Worm (Caenorhabditis elegans) whole organism, young adult: ENCODE results near the gene sru-38.

Source experiments
- B0019.2 ChIP-seq: fragments of 200-800 bp; sonication (Bioruptor generic); conservative IDR thresholded peaks from 2 replicates; pipeline ENCODE4 v1.3.6; 2022; ENCODE audit warnings: missing genetic modification reagents, missing genetic modification characterization, missing compliant biosample characterization
- B0336.3 ChIP-seq: fragments of 200-800 bp; sonication (Bioruptor generic); IDR thresholded peaks from 2 replicates; pipeline ENCODE4 v1.3.6; 2022; ENCODE audit warnings: missing genetic modification characterization, missing compliant biosample characterization
- D2030.7 ChIP-seq: fragments of 200-800 bp; sonication (Bioruptor generic); IDR thresholded peaks from 2 replicates; pipeline ENCODE4 v1.3.6; 2022; ENCODE audit warnings: missing genetic modification reagents, missing genetic modification characterization, missing compliant biosample characterization
- F10E7.11 ChIP-seq: sonication (generic microtip); optimal IDR thresholded peaks from 2 replicates; lab custom pipeline; 2017; ENCODE audit warnings: mild to moderate bottlenecking, missing genetic modification characterization, moderate library complexity, missing compliant biosample characterization
- F33H1.4 ChIP-seq: fragments of 200-800 bp; sonication (Bioruptor generic); IDR thresholded peaks from 2 replicates; pipeline ENCODE4 v1.3.6; 2022; ENCODE audit warnings: missing genetic modification reagents, missing genetic modification characterization, missing compliant biosample characterization
- F37B4.10 ChIP-seq: fragments of 200-800 bp; sonication (Bioruptor generic); IDR thresholded peaks from 2 replicates; pipeline ENCODE4 v1.3.6; 2022; ENCODE audit warnings: missing genetic modification characterization, missing compliant biosample characterization
- F52B5.7 ChIP-seq: sonication (generic microtip); optimal IDR thresholded peaks from 2 replicates; lab custom pipeline; 2016; ENCODE audit warnings: mild to moderate bottlenecking, missing genetic modification characterization, missing compliant biosample characterization
- T26A5.8 ChIP-seq: sonication (generic microtip); optimal IDR thresholded peaks from 2 replicates; lab custom pipeline; 2016; ENCODE audit warnings: missing genetic modification characterization, missing compliant biosample characterization
- Y53F4B.3 ChIP-seq: fragments of 200-800 bp; sonication (Bioruptor generic); IDR thresholded peaks from 2 replicates; pipeline ENCODE4 v1.3.6; 2022; ENCODE audit warnings: missing genetic modification reagents, missing genetic modification characterization, missing compliant biosample characterization
- Y53G8AR.9 ChIP-seq: fragments of 200-800 bp; sonication (Bioruptor generic); conservative IDR thresholded peaks from 2 replicates; pipeline ENCODE4 v1.3.6; 2022; ENCODE audit warnings: missing genetic modification reagents, missing genetic modification characterization, missing compliant biosample characterization
- ama-1 ChIP-seq, 3 experiments: fragments of 150-350 bp in 1 of 3; sonication (generic microtip) in 2 of 3; optimal IDR thresholded peaks; 2 replicates each; lab custom pipeline; 2014 to 2018; ENCODE audit warnings: missing biosample characterization in 2 of 3, missing genetic modification characterization in 2 of 3, missing genetic modification reagents in 2 of 3
- aptf-3 ChIP-seq: fragments of 200-800 bp; sonication (Bioruptor generic); IDR thresholded peaks from 2 replicates; pipeline ENCODE4 v1.3.6; 2022; ENCODE audit warnings: missing genetic modification characterization, missing compliant biosample characterization
- attf-3 ChIP-seq: fragments of 200-800 bp; sonication (Bioruptor generic); conservative IDR thresholded peaks from 2 replicates; pipeline ENCODE4 v1.3.6; 2022; ENCODE audit warnings: missing genetic modification reagents, missing genetic modification characterization, missing compliant biosample characterization
- attf-5 ChIP-seq: fragments of 200-800 bp; sonication (Bioruptor generic); optimal IDR thresholded peaks from 2 replicates; lab custom pipeline; 2018; ENCODE audit warnings: mild to moderate bottlenecking, missing genetic modification characterization, missing compliant biosample characterization
- ccch-3 ChIP-seq: fragments of 200-800 bp; sonication (Bioruptor generic); optimal IDR thresholded peaks from 2 replicates; lab custom pipeline; 2018; ENCODE audit warnings: mild to moderate bottlenecking, missing genetic modification characterization, missing compliant biosample characterization
- ceh-58 ChIP-seq: fragments of 200-800 bp; sonication (Bioruptor generic); IDR thresholded peaks from 2 replicates; pipeline ENCODE4 v1.3.6; 2022; ENCODE audit warnings: missing genetic modification characterization, missing compliant biosample characterization
- chd-7 ChIP-seq: sonication (generic microtip); optimal IDR thresholded peaks from 2 replicates; lab custom pipeline; 2016; ENCODE audit warnings: mild to moderate bottlenecking, missing genetic modification characterization, moderate library complexity, missing compliant biosample characterization
- efl-1 ChIP-seq: fragments of 150-350 bp; optimal IDR thresholded peaks from 2 replicates; lab custom pipeline; 2014; ENCODE audit warnings: missing biosample characterization, missing genetic modification reagents, missing genetic modification characterization
- him-1 ChIP-seq: sonication (generic microtip); optimal IDR thresholded peaks from 2 replicates; lab custom pipeline; 2016; ENCODE audit warnings: missing genotype, missing genetic modification reagents, missing genetic modification characterization, missing compliant biosample characterization
- hlh-12 ChIP-seq: sonication (generic microtip); optimal IDR thresholded peaks from 2 replicates; lab custom pipeline; 2016; ENCODE audit warnings: missing genetic modification characterization, missing compliant biosample characterization
- lag-1 ChIP-seq: fragments of 200-800 bp; sonication (Bioruptor generic); IDR thresholded peaks from 2 replicates; pipeline ENCODE4 v1.3.6; 2022; ENCODE audit warnings: missing genetic modification reagents, missing genetic modification characterization, missing compliant biosample characterization
- let-607 ChIP-seq, 2 experiments: fragments of 200-800 bp in 1 of 2; sonication (Bioruptor generic) in 1 of 2; sonication (generic microtip) in 1 of 2; optimal IDR thresholded peaks; 2 replicates each; lab custom pipeline; 2016 to 2018; ENCODE audit warnings: mild to moderate bottlenecking in 2 of 2, missing compliant biosample characterization in 2 of 2, missing genetic modification characterization in 2 of 2, moderate library complexity in 2 of 2, missing genotype in 1 of 2
- madf-8 ChIP-seq: fragments of 200-800 bp; sonication (Bioruptor generic); conservative IDR thresholded peaks from 2 replicates; pipeline ENCODE4 v1.3.6; 2022; ENCODE audit warnings: missing genetic modification reagents, missing genetic modification characterization, missing compliant biosample characterization
- mcd-1 ChIP-seq: fragments of 200-800 bp; sonication (Bioruptor generic); IDR thresholded peaks from 2 replicates; pipeline ENCODE4 v1.3.6; 2022; ENCODE audit warnings: missing genetic modification reagents, missing genetic modification characterization, missing compliant biosample characterization
- mes-4 ChIP-seq: sonication (generic microtip); optimal IDR thresholded peaks from 2 replicates; lab custom pipeline; 2016; ENCODE audit warnings: missing genotype, missing genetic modification characterization, missing compliant biosample characterization
- nfya-1 ChIP-seq: sonication (generic microtip); optimal IDR thresholded peaks from 2 replicates; lab custom pipeline; 2017; ENCODE audit warnings: antibody characterized with exemption, missing compliant biosample characterization, missing genetic modification characterization, borderline replicate concordance; ENCODE audit not compliant: insufficient read depth
- nfya-2 ChIP-seq: fragments of 200-800 bp; sonication (Bioruptor generic); IDR thresholded peaks from 2 replicates; pipeline ENCODE4 v1.3.6; 2022; ENCODE audit warnings: missing genetic modification reagents, missing genetic modification characterization, missing compliant biosample characterization
- nhr-179 ChIP-seq: sonication (generic microtip); optimal IDR thresholded peaks from 2 replicates; lab custom pipeline; 2016; ENCODE audit warnings: mild to moderate bottlenecking, missing genetic modification characterization, missing compliant biosample characterization
- nhr-90 ChIP-seq: sonication (generic microtip); optimal IDR thresholded peaks from 2 replicates; lab custom pipeline; 2016; ENCODE audit warnings: missing genotype, mild to moderate bottlenecking, missing genetic modification characterization, missing compliant biosample characterization
- rpc-1 ChIP-seq, 2 experiments: fragments of 150-350 bp in 1 of 2; sonication (generic microtip) in 1 of 2; optimal IDR thresholded peaks; 2 replicates each; lab custom pipeline; 2014 to 2018; ENCODE audit warnings: missing biosample characterization in 1 of 2, missing genetic modification characterization in 1 of 2, missing genetic modification reagents in 1 of 2, missing genotype in 1 of 2
- snpc-1.1 ChIP-seq: sonication (generic microtip); optimal IDR thresholded peaks from 2 replicates; lab custom pipeline; 2017; ENCODE audit warnings: missing genetic modification characterization, mild to moderate bottlenecking, missing compliant biosample characterization, antibody characterized with exemption, moderate library complexity, missing genotype, missing genetic modification reagents; ENCODE audit not compliant: insufficient read depth
- snpc-4 ChIP-seq, 5 experiments: fragments of 150-350 bp in 1 of 5; sonication (generic microtip) in 4 of 5; optimal IDR thresholded peaks; 2 replicates each; lab custom pipeline; 2014 to 2018; ENCODE audit warnings: missing genetic modification characterization in 5 of 5, missing biosample characterization in 3 of 5, antibody characterized with exemption in 2 of 5, mild to moderate bottlenecking in 2 of 5, missing compliant biosample characterization in 2 of 5, missing genotype in 2 of 5, moderate library complexity in 2 of 5, missing genetic modification reagents in 1 of 5
- sptf-2 ChIP-seq: fragments of 200-800 bp; sonication (Bioruptor generic); optimal IDR thresholded peaks from 2 replicates; lab custom pipeline; 2018; ENCODE audit warnings: mild to moderate bottlenecking, missing genetic modification characterization, missing compliant biosample characterization
- tbp1 ChIP-seq: fragments of 200-800 bp; sonication (Bioruptor generic); optimal IDR thresholded peaks from 2 replicates; lab custom pipeline; 2018; ENCODE audit warnings: mild to moderate bottlenecking, missing genetic modification characterization, missing compliant biosample characterization
- unc-130 ChIP-seq: sonication (generic microtip); optimal IDR thresholded peaks from 2 replicates; lab custom pipeline; 2016; ENCODE audit warnings: missing genetic modification reagents, missing genetic modification characterization, missing compliant biosample characterization
- xnd-1 ChIP-seq: sonication (generic microtip); optimal IDR thresholded peaks from 2 replicates; lab custom pipeline; 2016; ENCODE audit warnings: missing genotype, missing genetic modification reagents, missing genetic modification characterization, missing compliant biosample characterization
- zim-3 ChIP-seq: sonication (generic microtip); optimal IDR thresholded peaks from 2 replicates; lab custom pipeline; 2017; ENCODE audit warnings: mild to moderate bottlenecking, missing genetic modification characterization, moderate library complexity, missing compliant biosample characterization

sru-38 gene

DNA sequence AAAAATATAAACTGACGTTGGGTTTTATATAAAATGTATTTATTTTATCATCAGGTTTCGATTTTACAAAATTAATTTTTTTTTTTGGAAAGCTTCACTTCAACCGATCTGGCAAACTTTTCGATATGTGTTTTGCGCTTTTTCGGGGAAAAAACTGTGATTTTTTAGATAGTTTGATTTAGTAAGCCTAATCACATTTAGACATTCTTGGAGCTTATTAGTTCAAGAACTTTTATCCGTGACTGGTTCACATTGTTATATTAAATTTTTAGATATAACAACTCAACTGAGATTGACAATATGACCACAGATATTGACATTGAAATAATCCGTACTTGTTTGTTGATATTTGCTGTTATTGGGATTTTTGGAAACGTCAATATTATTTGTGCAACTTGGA, 1.8 kb upstream of the sru-38 start, which contains the start of gene srsx-21:
Gene srsx-21 (plus strand): TSS at position 301 of the 400 bp plus-strand sequence.
- TF ChIP-seq F33H1.4 = no peak
- TF ChIP-seq Y53F4B.3 (GFP tag; lab: Robert Waterston, UW) = no peak
- no peak for TF ChIP-seq nfya-2 (GFP tag; lab: Robert Waterston, UW)
- no peak for TF ChIP-seq rpc-1 (optimal IDR thresholded peaks at IDR 0.05; lab: Kevin White, UChicago)
- no peak for TF ChIP-seq rpc-1 (tag; optimal IDR thresholded peaks at IDR 0.05; lab: Kevin White, UChicago)
- no peak for TF ChIP-seq D2030.7 (GFP tag; lab: Robert Waterston, UW)
- no peak for TF ChIP-seq ceh-58 (GFP tag; lab: Robert Waterston, UW)
- no peak for TF ChIP-seq snpc-1.1 (tag; lab: Kevin White, UChicago)
- TF ChIP-seq mcd-1 (GFP tag; lab: Robert Waterston, UW) = no peak
- no peak for TF ChIP-seq hlh-12 (tag; lab: Kevin White, UChicago)
- no peak for TF ChIP-seq nhr-90 (tag; lab: Kevin White, UChicago)
- no peak for TF ChIP-seq snpc-4 (GFP tag; optimal IDR thresholded peaks at IDR 0.05; lab: Kevin White, UChicago)
- no peak for TF ChIP-seq snpc-4 (tag; optimal IDR thresholded peaks at IDR 0.05; lab: Kevin White, UChicago)
- TF ChIP-seq xnd-1 = no peak
- TF ChIP-seq B0336.3 (GFP tag; lab: Robert Waterston, UW) = no peak
- no peak for TF ChIP-seq mes-4 (tag; lab: Kevin White, UChicago)
- no peak for TF ChIP-seq ccch-3 (GFP tag; lab: Kevin White, UChicago)
- TF ChIP-seq, all 124 proteins: peak for 0

DNA sequence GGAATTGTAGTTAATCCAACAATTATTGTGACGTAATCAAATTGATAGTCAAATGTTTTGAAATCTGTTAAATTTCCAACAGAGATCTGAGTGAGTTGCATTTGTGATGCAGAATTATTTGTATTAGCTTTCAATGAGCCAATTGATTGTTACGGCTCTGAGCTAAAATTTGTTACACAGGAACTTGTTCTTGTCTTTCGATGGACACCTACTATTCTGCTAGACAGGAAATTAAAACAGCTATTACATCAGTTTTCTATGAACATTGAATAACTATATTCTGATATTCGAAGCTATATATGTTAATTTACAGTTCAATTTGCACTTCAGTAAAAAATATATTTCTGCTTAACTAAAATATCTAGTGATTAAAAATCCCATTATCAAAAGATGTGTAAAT, 1.9 kb downstream of the sru-38 start, which contains the start of gene sru-40:
Gene sru-40 (minus strand): TSS at position 101 of the 400 bp plus-strand sequence.
- no peak for TF ChIP-seq attf-5
- TF ChIP-seq madf-8 (GFP tag; lab: Robert Waterston, UW) = no peak
- TF ChIP-seq ccch-3 (GFP tag; lab: Kevin White, UChicago) = no peak
- no peak for TF ChIP-seq let-607 (tag; optimal IDR thresholded peaks at IDR 0.05; lab: Kevin White, UChicago)
- no peak for TF ChIP-seq unc-130 (GFP tag; lab: Kevin White, UChicago)
- no peak for TF ChIP-seq nhr-179 (tag; lab: Kevin White, UChicago)
- no peak for TF ChIP-seq F37B4.10
- no peak for TF ChIP-seq lag-1
- no peak for TF ChIP-seq aptf-3
- TF ChIP-seq zim-3 = no peak
- no peak for TF ChIP-seq sptf-2
- no peak for TF ChIP-seq F52B5.7 (tag; lab: Kevin White, UChicago)
- no peak for TF ChIP-seq ama-1 (optimal IDR thresholded peaks at IDR 0.05; lab: Kevin White, UChicago)
- TF ChIP-seq ama-1 (GFP tag; optimal IDR thresholded peaks at IDR 0.05; lab: Kevin White, UChicago) = no peak

DNA sequence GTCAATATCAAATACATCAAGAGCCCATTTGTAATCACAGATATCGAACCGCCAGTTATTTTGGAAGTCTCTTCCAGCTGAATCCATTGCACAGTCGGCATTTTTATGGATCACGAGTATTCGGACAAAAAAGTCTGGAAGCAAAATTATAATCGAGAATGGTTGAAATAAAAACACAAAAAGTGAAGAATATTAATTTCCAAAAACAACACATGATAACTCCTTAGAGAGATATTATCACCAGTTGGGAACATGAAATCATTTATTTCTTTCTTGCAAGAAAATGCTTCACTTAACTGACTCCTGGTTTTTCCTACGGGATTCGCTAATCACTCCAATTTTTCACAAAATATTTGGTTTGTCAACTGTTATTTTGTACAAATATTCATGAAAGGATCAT, 11.7 kb downstream of the sru-38 start, which contains the start of gene str-2:
Gene str-2 (minus strand): TSS at position 101 of the 400 bp plus-strand sequence.
- no peak for TF ChIP-seq nfya-2 (GFP tag; lab: Robert Waterston, UW)
- no peak for TF ChIP-seq F10E7.11 (tag; lab: Kevin White, UChicago)
- TF ChIP-seq chd-7 (tag; lab: Kevin White, UChicago) = no peak
- no peak for TF ChIP-seq unc-130 (GFP tag; lab: Kevin White, UChicago)
- no peak for TF ChIP-seq efl-1 (GFP tag; lab: Kevin White, UChicago)
- no peak for TF ChIP-seq T26A5.8 (tag; lab: Kevin White, UChicago)
- TF ChIP-seq tbp1 (GFP tag; lab: Kevin White, UChicago) = no peak
- no peak for TF ChIP-seq attf-3 (GFP tag; lab: Robert Waterston, UW)
- TF ChIP-seq nfya-1 = no peak
- TF ChIP-seq ceh-58 (GFP tag; lab: Robert Waterston, UW) = no peak
- no peak for TF ChIP-seq B0019.2 (GFP tag; lab: Robert Waterston, UW)
- TF ChIP-seq him-1 (tag; lab: Kevin White, UChicago) = no peak
- TF ChIP-seq let-607 (tag; optimal IDR thresholded peaks at IDR 0.05; lab: Kevin White, UChicago) = no peak
- no peak for TF ChIP-seq F37B4.10
- no peak for TF ChIP-seq Y53G8AR.9
